Worm (Caenorhabditis elegans): ENCODE results near the gene tcc-1.

The tcc-1 gene

ce11 chrV:17800538-17800937 is 55.3 kb downstream of the tcc-1 start, which contains the start of gene srh-287:
Gene srh-287 (plus strand): TSS chrV:17800838.
- TF ChIP-seq ZK546.5 (tag; optimal IDR thresholded peaks at IDR 0.05) (no peak), saeg-2 (GFP tag; IDR thresholded peaks at IDR 0.05) (no peak), set-16 (GFP tag; IDR thresholded peaks at IDR 0.05) (no peak), nhr-25 (tag; optimal IDR thresholded peaks at IDR 0.05; ENCODE audit: borderline replicate concordance, insufficient read depth) (no peak), F10B5.3 (tag; optimal IDR thresholded peaks at IDR 0.05) (no peak), mdl-1 (tag; optimal IDR thresholded peaks at IDR 0.05) (no peak), lin-39 (tag; optimal IDR thresholded peaks at IDR 0.05) (no peak), daf-19 (GFP tag; conservative IDR thresholded peaks at IDR 0.05) (no peak), ztf-7 (tag; optimal IDR thresholded peaks at IDR 0.05) (no peak), fos-1 (tag; optimal IDR thresholded peaks at IDR 0.05) (no peak), pqm-1 (tag; optimal IDR thresholded peaks at IDR 0.05) (no peak), sdz-12 (GFP tag; optimal IDR thresholded peaks at IDR 0.05) (no peak), lim-7 (GFP tag; IDR thresholded peaks at IDR 0.05) (no peak), lin-38 (GFP tag; IDR thresholded peaks at IDR 0.05) (no peak), nhr-42 (GFP tag; IDR thresholded peaks at IDR 0.05) (no peak), unc-62 (GFP tag; optimal IDR thresholded peaks at IDR 0.05 in 1 of 2) (no peak), unc-62 (tag; optimal IDR thresholded peaks at IDR 0.05) (no peak), nhr-102 (tag; optimal IDR thresholded peaks at IDR 0.05) (no peak), snpc-1.2 (GFP tag; IDR thresholded peaks at IDR 0.05) (no peak), aha-1 (tag) (no peak), nhr-28 (tag; optimal IDR thresholded peaks at IDR 0.05) (no peak)

- no peak for TF ChIP-seq lin-38 (GFP tag; IDR thresholded peaks at IDR 0.05)
These were observed 57.0 kb downstream of the tcc-1 start, which contains the start of gene srx-18 for ce11 chrV:17798789-17799188. Gene srx-18 (minus strand): TSS chrV:17798889.
